Fruit fly (Drosophila melanogaster): Measurements from ENCODE around the gene Dhc64C.

DNA sequence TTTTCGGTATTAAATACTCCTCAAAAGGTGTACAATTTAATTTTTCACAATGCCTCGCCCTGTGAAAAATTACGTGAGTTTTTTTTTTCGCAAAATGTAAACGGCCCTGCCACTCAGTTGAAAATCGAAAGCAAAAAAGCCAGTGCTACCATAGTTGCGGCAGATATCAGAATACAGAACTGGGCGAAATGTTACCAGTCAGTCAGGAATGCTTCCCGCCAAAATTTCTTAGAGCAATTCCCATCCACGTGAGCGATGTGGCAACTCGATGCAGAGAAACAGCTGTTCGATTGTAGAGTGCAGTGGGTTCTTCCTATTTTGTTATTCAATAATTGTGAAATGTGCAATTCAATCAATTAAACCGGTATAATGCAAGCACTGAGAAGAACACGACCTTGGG lies at the start of gene Dhc64C, which contains the start of gene LeuRS-m:
- TF ChIP-seq CG9948 (tag; optimal IDR thresholded peaks at IDR 0.05) (no peak), Snoo (tag; optimal IDR thresholded peaks at IDR 0.05) (no peak), CG8159 (tag; optimal IDR thresholded peaks at IDR 0.05) (no peak), EcR (GFP tag; optimal IDR thresholded peaks at IDR 0.05) (no peak)
